Worm (Caenorhabditis elegans): ENCODE results near the gene W09D10.5.

Gene W09D10.5

ce11 chrIII:10666640-10667039, 44.7 kb downstream of the W09D10.5 start:
- TF ChIP-seq dmd-4 (tag; optimal IDR thresholded peaks at IDR 0.05) (no peak), ceh-16 (tag; optimal IDR thresholded peaks at IDR 0.05) (no peak), Y55F3AM.14 (GFP tag; optimal IDR thresholded peaks at IDR 0.05) (no peak), nhr-12 (tag; optimal IDR thresholded peaks at IDR 0.05) (no peak), nhr-21 (tag; optimal IDR thresholded peaks at IDR 0.05) (no peak), alr-1 (tag; optimal IDR thresholded peaks at IDR 0.05) (no peak), F13H6.1 (tag; optimal IDR thresholded peaks at IDR 0.05) (no peak), sma-9 (GFP tag; optimal IDR thresholded peaks at IDR 0.05) (no peak), sma-9 (tag; optimal IDR thresholded peaks at IDR 0.05) (no peak), ZK546.5 (tag; optimal IDR thresholded peaks at IDR 0.05) (no peak)

- no peak for TF ChIP-seq mdl-1 (tag; optimal IDR thresholded peaks at IDR 0.05)
- TF ChIP-seq nhr-23 (tag; optimal IDR thresholded peaks at IDR 0.05) = no peak
- TF ChIP-seq nhr-129 (tag; optimal IDR thresholded peaks at IDR 0.05) = peak; percentile 7
- no peak for TF ChIP-seq lin-11 (tag; optimal IDR thresholded peaks at IDR 0.05)
- peak; percentile 11 for TF ChIP-seq sma-3 (GFP tag; optimal IDR thresholded peaks at IDR 0.05)
- peak; percentile 30 for TF ChIP-seq nhr-25 (tag; optimal IDR thresholded peaks at IDR 0.05)
These were observed 50.0 kb downstream of the W09D10.5 start for ce11 chrIII:10661292-10661691.

Measured in whole organism, L2 larva.